Worm (Caenorhabditis elegans): ENCODE measurements around the gene C37E2.10.

C37E2.10 gene

ce11 chrX:14147400-14147799, 31.4 kb upstream of the C37E2.10 start, which contains the start of gene akt-2:
Gene akt-2, plus strand, starts transcription at chrX:14147700.
- TF ChIP-seq nhr-27 (tag; optimal IDR thresholded peaks at IDR 0.05), result no peak
- TF ChIP-seq C17E4.6 (GFP tag; IDR thresholded peaks at IDR 0.05), result no peak
- TF ChIP-seq xnd-1 (tag; optimal IDR thresholded peaks at IDR 0.05), result no peak
- TF ChIP-seq mcd-1 (GFP tag; IDR thresholded peaks at IDR 0.05), result no peak
- TF ChIP-seq attf-3 (GFP tag; conservative IDR thresholded peaks at IDR 0.05), result no peak
- TF ChIP-seq F57A8.1 (GFP tag; optimal IDR thresholded peaks at IDR 0.05), result no peak
- TF ChIP-seq nfyb-1 (GFP tag; IDR thresholded peaks at IDR 0.05), result no peak
- TF ChIP-seq die-1 (tag; optimal IDR thresholded peaks at IDR 0.05), result no peak
- no peak for TF ChIP-seq nhr-80 (tag; optimal IDR thresholded peaks at IDR 0.05)
- TF ChIP-seq madf-3 (GFP tag; IDR thresholded peaks at IDR 0.05), result no peak
- no peak for TF ChIP-seq chd-7 (tag; optimal IDR thresholded peaks at IDR 0.05)
- TF ChIP-seq K11D2.4 (GFP tag; IDR thresholded peaks at IDR 0.05), result no peak

- TF ChIP-seq T07F8.4 (tag; optimal IDR thresholded peaks at IDR 0.05) (no peak), cebp-2 (GFP tag; IDR thresholded peaks at IDR 0.05) (no peak), mel-28 (tag; optimal IDR thresholded peaks at IDR 0.05; ENCODE audit: borderline replicate concordance) (no peak), aptf-3 (GFP tag; IDR thresholded peaks at IDR 0.05) (no peak), sea-2 (GFP tag; IDR thresholded peaks at IDR 0.05) (no peak), dpff-1 (tag; optimal IDR thresholded peaks at IDR 0.05) (no peak)
Observed at ce11 chrX:14152644-14153043, 26.1 kb upstream of the C37E2.10 start.

DNA sequence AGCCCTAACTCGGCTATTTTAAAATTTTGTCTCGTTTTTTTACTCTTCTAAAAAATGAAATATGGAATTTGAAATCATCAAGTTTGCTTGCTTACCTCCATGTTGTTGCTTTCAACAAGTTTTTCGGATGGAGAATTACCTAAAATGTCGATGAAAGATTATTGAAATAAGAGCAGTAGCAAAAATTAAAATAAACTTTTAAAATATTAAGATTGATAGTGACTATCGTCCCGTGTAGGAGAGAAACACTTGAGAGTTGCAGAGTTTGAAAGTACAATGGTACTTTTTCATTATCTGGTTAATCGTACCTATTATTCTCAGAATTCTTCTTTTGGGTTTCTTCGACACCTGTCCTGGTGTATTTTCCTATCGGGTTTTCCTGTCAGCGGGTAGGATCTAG, 21.9 kb upstream of the C37E2.10 start, which contains the start of gene ceh-90:
Gene ceh-90, minus strand, starts transcription at position 101 of the 400 bp plus-strand sequence.
- TF ChIP-seq tbx-9 (tag; optimal IDR thresholded peaks at IDR 0.05; ENCODE audit: borderline replicate concordance) (no peak), rec-8 (tag; optimal IDR thresholded peaks at IDR 0.05) (no peak), B0035.1 (tag; optimal IDR thresholded peaks at IDR 0.05) (no peak), cebp-2 (GFP tag; IDR thresholded peaks at IDR 0.05) (no peak), F52B5.7 (tag; optimal IDR thresholded peaks at IDR 0.05) (no peak), sptf-2 (GFP tag; optimal IDR thresholded peaks at IDR 0.05) (no peak), egrh-3 (GFP tag; IDR thresholded peaks at IDR 0.05) (no peak), ZK185.1 (tag; optimal IDR thresholded peaks at IDR 0.05; ENCODE audit: poor library complexity, severe bottlenecking) (no peak), ccch-3 (GFP tag; optimal IDR thresholded peaks at IDR 0.05) (no peak), lin-40 (tag; optimal IDR thresholded peaks at IDR 0.05) (no peak), lin-26 (GFP tag; IDR thresholded peaks at IDR 0.05) (no peak), F57C9.4 (tag; optimal IDR thresholded peaks at IDR 0.05) (no peak), F37B4.10 (GFP tag; IDR thresholded peaks at IDR 0.05) (no peak), mel-28 (tag; optimal IDR thresholded peaks at IDR 0.05; ENCODE audit: borderline replicate concordance) (no peak)

DNA sequence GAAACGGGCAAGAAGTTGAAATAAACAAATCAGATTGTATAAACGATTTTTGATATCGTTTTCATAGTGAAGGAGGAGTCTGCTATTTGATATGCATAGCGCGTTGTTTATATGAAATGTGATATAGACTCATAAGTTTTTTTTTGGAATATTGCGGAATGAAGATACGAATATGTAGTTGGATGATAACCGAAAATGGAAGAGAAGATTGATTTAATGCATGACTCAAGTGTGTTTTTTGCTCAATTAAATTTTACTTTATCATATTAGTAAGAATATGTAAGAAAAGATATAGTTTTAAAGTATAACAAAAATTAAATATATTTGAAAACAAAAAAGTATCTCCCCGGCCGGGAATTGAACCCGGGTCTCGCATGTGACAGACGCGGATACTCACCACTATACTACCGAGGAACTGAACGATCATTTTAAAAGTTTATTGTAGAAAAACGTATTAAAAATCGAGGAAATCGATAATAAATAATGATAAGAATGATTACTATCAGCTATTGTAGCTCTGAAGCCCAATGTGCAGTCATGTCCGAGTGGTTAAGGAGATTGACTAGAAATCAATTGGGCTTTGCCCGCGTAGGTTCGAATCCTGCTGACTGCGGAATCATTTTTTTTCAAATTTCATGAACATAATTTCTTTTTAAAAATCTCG, 17.0 kb upstream of the C37E2.10 start, which contains the start of gene lgc-25:
Gene lgc-25, minus strand, starts transcription at position 51 of the 664 bp plus-strand sequence.
- no peak for TF ChIP-seq nhr-27 (tag; optimal IDR thresholded peaks at IDR 0.05)
- TF ChIP-seq snpc-1.3 (tag; optimal IDR thresholded peaks at IDR 0.05; ENCODE audit: insufficient read depth), result peak; percentile 69
- TF ChIP-seq ekl-4 (GFP tag; IDR thresholded peaks at IDR 0.05), result no peak
- peak; percentile 85 for TF ChIP-seq ZK185.1 (tag; optimal IDR thresholded peaks at IDR 0.05; ENCODE audit: poor library complexity, severe bottlenecking)
- no peak for TF ChIP-seq nfya-2 (GFP tag; IDR thresholded peaks at IDR 0.05)
- TF ChIP-seq ceh-100 (GFP tag; IDR thresholded peaks at IDR 0.05), result no peak
- peak; percentile 44 for TF ChIP-seq athp-1 (tag; optimal IDR thresholded peaks at IDR 0.05)
- no peak for TF ChIP-seq fkh-3 (tag; optimal IDR thresholded peaks at IDR 0.05)
- TF ChIP-seq attf-6 (GFP tag; IDR thresholded peaks at IDR 0.05), result no peak
- no peak for TF ChIP-seq hlh-12 (tag; optimal IDR thresholded peaks at IDR 0.05)
- no peak for TF ChIP-seq lsl-1 (GFP tag; optimal IDR thresholded peaks at IDR 0.05)
- no peak for TF ChIP-seq ama-1 (optimal IDR thresholded peaks at IDR 0.05)
- peak in 1 of 2 experiments; percentile 53 for TF ChIP-seq ama-1 (GFP tag; optimal IDR thresholded peaks at IDR 0.05)
- peak; percentile 71 for TF ChIP-seq repo-1 (tag; optimal IDR thresholded peaks at IDR 0.05)
- peak; percentile 55 for TF ChIP-seq madf-10 (tag; optimal IDR thresholded peaks at IDR 0.05)
- 0 out of 2 replicates have a peak, but pooled peaks have one; percentile 46 for TF ChIP-seq bed-2 (GFP tag; IDR thresholded peaks at IDR 0.05)
- TF ChIP-seq B0035.1 (tag; optimal IDR thresholded peaks at IDR 0.05), result peak; percentile 63
- TF ChIP-seq ceh-79 (tag; optimal IDR thresholded peaks at IDR 0.05), result no peak
